Worm (Caenorhabditis elegans) whole organism, L1 larva: ENCODE data around the gene col-174.

ENCODE experiments used
- C16A3.4 ChIP-seq: fragments of 150-350 bp; optimal IDR thresholded peaks from 2 replicates; lab custom pipeline; 2014; ENCODE audit warnings: missing biosample characterization, missing genetic modification characterization
- ama-1 ChIP-seq: fragments of 150-350 bp; optimal IDR thresholded peaks from 2 replicates; lab custom pipeline; 2014
- blmp-1 ChIP-seq: fragments of 150-350 bp; optimal IDR thresholded peaks from 2 replicates; lab custom pipeline; 2014; ENCODE audit warnings: missing biosample characterization, missing genetic modification characterization
- ceh-63 ChIP-seq: fragments of 200-800 bp; sonication (Bioruptor generic); optimal IDR thresholded peaks from 2 replicates; lab custom pipeline; 2018; ENCODE audit warnings: mild to moderate bottlenecking, missing genetic modification characterization, missing compliant biosample characterization
- ceh-88 ChIP-seq: fragments of 200-800 bp; sonication (Bioruptor generic); IDR thresholded peaks from 2 replicates; pipeline ENCODE4 v1.3.6; 2022; ENCODE audit warnings: missing genetic modification characterization, missing compliant biosample characterization
- efl-1 ChIP-seq, 4 experiments: fragments of 150-350 bp; optimal IDR thresholded peaks in 3 of 4; peaks in 1 of 4; 1 replicate in 1 of 4; 2 replicates in 3 of 4; lab custom pipeline; 2014; ENCODE audit warnings: missing biosample characterization in 2 of 4, missing genetic modification characterization in 2 of 4, missing genetic modification reagents in 2 of 4
- elt-3 ChIP-seq, 6 experiments: fragments of 150-350 bp in 1 of 6; sonication (generic microtip); optimal IDR thresholded peaks; 2 replicates each; lab custom pipeline; 2017 to 2018; ENCODE audit warnings: missing biosample characterization in 6 of 6, missing genetic modification characterization in 6 of 6, inconsistent platforms in 1 of 6
- fkh-4 ChIP-seq: sonication (generic microtip); optimal IDR thresholded peaks from 2 replicates; lab custom pipeline; 2016; ENCODE audit warnings: missing compliant biosample characterization, missing genetic modification characterization, borderline replicate concordance
- fkh-8 ChIP-seq: sonication (generic microtip); optimal IDR thresholded peaks from 2 replicates; lab custom pipeline; 2016; ENCODE audit warnings: mild to moderate bottlenecking, missing genetic modification characterization, missing compliant biosample characterization
- fos-1 ChIP-seq: fragments of 150-350 bp; optimal IDR thresholded peaks from 2 replicates; lab custom pipeline; 2014; ENCODE audit warnings: missing biosample characterization, missing genetic modification characterization
- hlh-17 ChIP-seq: fragments of 200-800 bp; sonication (Bioruptor generic); optimal IDR thresholded peaks from 2 replicates; lab custom pipeline; 2018; ENCODE audit warnings: missing genetic modification characterization, mild to moderate bottlenecking, missing compliant biosample characterization, moderate library complexity, borderline replicate concordance
- hlh-4 ChIP-seq: sonication (generic microtip); optimal IDR thresholded peaks from 2 replicates; lab custom pipeline; 2016; ENCODE audit warnings: mild to moderate bottlenecking, missing genetic modification characterization, missing compliant biosample characterization
- lin-13 ChIP-seq: fragments of 150-350 bp; optimal IDR thresholded peaks from 2 replicates; lab custom pipeline; 2014; ENCODE audit warnings: missing biosample characterization, missing genetic modification reagents, missing genetic modification characterization
- lin-15B ChIP-seq: fragments of 150-350 bp; sonication (generic microtip); optimal IDR thresholded peaks from 3 replicates; lab custom pipeline; 2014; ENCODE audit warnings: missing biosample characterization, missing genetic modification characterization
- lsy-2 ChIP-seq, 2 experiments: fragments of 150-350 bp; optimal IDR thresholded peaks; 2 replicates each; lab custom pipeline; 2014; ENCODE audit warnings: missing biosample characterization in 2 of 2, missing genetic modification characterization in 2 of 2
- mdl-1 ChIP-seq, 2 experiments: fragments of 150-350 bp; optimal IDR thresholded peaks; 2 replicates each; lab custom pipeline; 2014 to 2017; ENCODE audit warnings: missing biosample characterization in 2 of 2, missing genetic modification characterization in 2 of 2, inconsistent platforms in 1 of 2
- mef-2 ChIP-seq: fragments of 150-350 bp; optimal IDR thresholded peaks from 2 replicates; lab custom pipeline; 2014; ENCODE audit warnings: missing biosample characterization, missing genetic modification characterization
- nhr-11 ChIP-seq: fragments of 150-350 bp; optimal IDR thresholded peaks from 2 replicates; lab custom pipeline; 2014; ENCODE audit warnings: missing biosample characterization, missing genetic modification characterization
- nhr-12 ChIP-seq: sonication (generic microtip); optimal IDR thresholded peaks from 2 replicates; lab custom pipeline; 2017; ENCODE audit warnings: missing biosample characterization, missing genetic modification characterization
- nhr-19 ChIP-seq: fragments of 200-800 bp; sonication (Bioruptor generic); conservative IDR thresholded peaks from 2 replicates; pipeline ENCODE4 v1.3.6; 2022; ENCODE audit warnings: missing genetic modification characterization, missing compliant biosample characterization
- nhr-20 ChIP-seq: sonication (generic microtip); optimal IDR thresholded peaks from 2 replicates; lab custom pipeline; 2016; ENCODE audit warnings: mild to moderate bottlenecking, missing genetic modification characterization, missing compliant biosample characterization
- nhr-237 ChIP-seq: fragments of 150-350 bp; optimal IDR thresholded peaks from 2 replicates; lab custom pipeline; 2014; ENCODE audit warnings: missing biosample characterization, missing genetic modification characterization
- nhr-28 ChIP-seq: fragments of 150-350 bp; optimal IDR thresholded peaks from 2 replicates; lab custom pipeline; 2014; ENCODE audit warnings: missing biosample characterization, missing genetic modification characterization
- nhr-47 ChIP-seq: sonication (generic microtip); optimal IDR thresholded peaks from 2 replicates; lab custom pipeline; 2016; ENCODE audit warnings: mild to moderate bottlenecking, missing genetic modification characterization, moderate library complexity, missing compliant biosample characterization
- nhr-71 ChIP-seq: sonication (generic microtip); optimal IDR thresholded peaks from 2 replicates; lab custom pipeline; 2016; ENCODE audit warnings: mild to moderate bottlenecking, missing genetic modification characterization, moderate library complexity, missing compliant biosample characterization
- nhr-76 ChIP-seq: sonication (generic microtip); optimal IDR thresholded peaks from 2 replicates; lab custom pipeline; 2017; ENCODE audit warnings: missing biosample characterization, missing genetic modification characterization
- nhr-77 ChIP-seq: fragments of 150-350 bp; optimal IDR thresholded peaks from 2 replicates; lab custom pipeline; 2014; ENCODE audit warnings: missing biosample characterization, missing genetic modification characterization
- nhr-85 ChIP-seq: sonication (generic microtip); peaks from one replicate; lab custom pipeline; 2016; ENCODE audit warnings: missing genetic modification characterization, inconsistent platforms, missing compliant biosample characterization
- pax-3 ChIP-seq: fragments of 200-800 bp; sonication (Bioruptor generic); optimal IDR thresholded peaks from 2 replicates; lab custom pipeline; 2018; ENCODE audit warnings: mild to moderate bottlenecking, missing genetic modification characterization, moderate library complexity, missing compliant biosample characterization
- pqm-1 ChIP-seq: sonication (generic microtip); optimal IDR thresholded peaks from 3 replicates; lab custom pipeline; 2017; ENCODE audit warnings: missing biosample characterization, missing genetic modification characterization
- skn-1 ChIP-seq: fragments of 150-350 bp; optimal IDR thresholded peaks from 2 replicates; lab custom pipeline; 2014; ENCODE audit warnings: missing biosample characterization, missing genetic modification characterization
- tbx-2 ChIP-seq: sonication (generic microtip); optimal IDR thresholded peaks from 2 replicates; lab custom pipeline; 2016; ENCODE audit warnings: missing genetic modification characterization, missing compliant biosample characterization
- unc-30 ChIP-seq: sonication (generic microtip); optimal IDR thresholded peaks from 2 replicates; lab custom pipeline; 2017; ENCODE audit warnings: missing biosample characterization, missing genetic modification characterization
- vab-15 ChIP-seq: sonication (generic microtip); optimal IDR thresholded peaks from 2 replicates; lab custom pipeline; 2017; ENCODE audit warnings: missing genotype, mild to moderate bottlenecking, missing genetic modification characterization, missing compliant biosample characterization
- zag-1 ChIP-seq: fragments of 150-350 bp; optimal IDR thresholded peaks from 2 replicates; lab custom pipeline; 2014; ENCODE audit warnings: missing biosample characterization, missing genetic modification characterization
- ztf-11 ChIP-seq, 2 experiments: sonication (generic microtip); optimal IDR thresholded peaks; 2 replicates each; lab custom pipeline; 2016 to 2017; ENCODE audit warnings: missing genetic modification characterization in 2 of 2, missing biosample characterization in 1 of 2, missing compliant biosample characterization in 1 of 2

The col-174 gene

DNA sequence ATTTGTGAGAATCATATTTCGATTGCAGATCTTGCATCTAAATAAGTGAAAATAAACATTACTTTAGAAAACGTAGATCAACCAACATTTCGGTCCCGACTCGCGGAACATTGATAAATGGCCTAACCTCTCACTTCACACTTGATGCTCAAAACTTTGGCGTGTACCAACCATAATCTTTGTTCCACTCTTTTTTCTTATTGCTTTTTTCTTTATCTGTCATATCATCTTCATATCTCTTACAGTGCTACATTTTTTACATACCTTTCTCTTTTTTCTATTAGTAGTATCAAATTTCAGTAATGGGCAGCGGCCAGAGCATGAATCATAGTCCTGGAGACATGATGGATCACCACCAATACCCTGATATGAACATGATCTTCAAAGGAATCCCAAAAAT lies 21.3 kb upstream of the col-174 start, which contains the start of gene F46C8.3:
TSS of gene F46C8.3 (plus strand) at position 301 of the 400 bp plus-strand sequence.
- TF ChIP-seq efl-1 (optimal IDR thresholded peaks at IDR 0.05; lab: Kevin White, UChicago) (no peak), efl-1 (GFP tag; optimal IDR thresholded peaks at IDR 0.05 in 1 of 2; lab: Kevin White, UChicago) (peak in 1 of 2 experiments; percentile 56), mdl-1 (tag; optimal IDR thresholded peaks at IDR 0.05; lab: Kevin White, UChicago) (no peak)
- TF ChIP-seq, all 84 proteins: peak for 1

DNA sequence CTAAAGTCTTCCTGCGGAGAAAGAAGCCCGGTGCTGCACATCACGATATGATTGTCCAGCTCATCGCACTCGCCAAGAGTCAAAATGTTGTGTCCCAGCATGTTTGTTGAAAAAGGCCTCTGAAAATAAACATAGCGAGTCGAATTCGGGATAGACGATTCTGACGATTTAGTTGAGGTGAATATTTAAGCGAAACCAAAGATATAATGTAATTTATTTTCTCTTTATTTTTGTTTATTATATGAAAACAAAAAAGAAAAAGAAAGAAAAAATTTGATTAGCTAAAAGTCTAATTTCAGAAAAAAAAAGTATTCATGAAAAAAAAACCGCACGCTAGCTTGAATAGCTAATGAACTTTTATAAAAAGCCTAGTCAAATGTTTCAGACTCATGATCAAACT lies 14.0 kb upstream of the col-174 start, which contains the start of gene ceh-14:
TSS of gene ceh-14 (minus strand) at position 101 of the 400 bp plus-strand sequence.
- TF ChIP-seq lin-13 (GFP tag; lab: Kevin White, UChicago) (no peak), lsy-2 (tag; optimal IDR thresholded peaks at IDR 0.05; lab: Kevin White, UChicago) (no peak), pqm-1 (tag; lab: Kevin White, UChicago) (no peak), nhr-77 (tag; lab: Kevin White, UChicago) (no peak), nhr-85 (tag; lab: Kevin White, UChicago) (no peak), vab-15 (tag; lab: Kevin White, UChicago) (no peak), tbx-2 (tag; lab: Kevin White, UChicago) (no peak), nhr-11 (no peak), lin-15B (tag; lab: Kevin White, UChicago) (no peak), pax-3 (tag; lab: Kevin White, UChicago) (no peak), nhr-19 (no peak), ama-1 (lab: Kevin White, UChicago) (no peak), hlh-4 (tag; lab: Kevin White, UChicago) (no peak)

DNA sequence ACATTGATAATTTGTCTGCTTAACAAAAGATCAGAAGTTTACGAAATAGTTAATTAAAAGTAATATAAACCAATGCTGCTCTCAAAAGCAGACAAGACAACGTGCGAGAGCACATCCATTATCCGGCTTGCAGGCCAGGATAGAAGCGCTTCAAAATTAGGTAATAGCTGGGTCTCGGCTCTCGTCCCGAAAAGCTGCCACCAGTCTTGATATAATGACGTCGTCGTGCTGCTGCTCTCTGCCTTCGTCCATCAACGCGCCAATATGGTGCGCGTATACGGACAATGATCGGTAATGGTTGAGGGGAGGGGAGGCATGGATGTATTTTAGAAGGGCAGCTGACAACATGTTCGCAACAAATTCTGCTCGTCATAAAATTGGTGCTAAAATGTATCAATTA lies 12.2 kb upstream of the col-174 start:
- TF ChIP-seq nhr-12 (no peak), ceh-63 (GFP tag; lab: Kevin White, UChicago) (peak; percentile 71), nhr-76 (tag; lab: Kevin White, UChicago) (no peak)
- TF ChIP-seq, all 84 proteins: peak for 1

DNA sequence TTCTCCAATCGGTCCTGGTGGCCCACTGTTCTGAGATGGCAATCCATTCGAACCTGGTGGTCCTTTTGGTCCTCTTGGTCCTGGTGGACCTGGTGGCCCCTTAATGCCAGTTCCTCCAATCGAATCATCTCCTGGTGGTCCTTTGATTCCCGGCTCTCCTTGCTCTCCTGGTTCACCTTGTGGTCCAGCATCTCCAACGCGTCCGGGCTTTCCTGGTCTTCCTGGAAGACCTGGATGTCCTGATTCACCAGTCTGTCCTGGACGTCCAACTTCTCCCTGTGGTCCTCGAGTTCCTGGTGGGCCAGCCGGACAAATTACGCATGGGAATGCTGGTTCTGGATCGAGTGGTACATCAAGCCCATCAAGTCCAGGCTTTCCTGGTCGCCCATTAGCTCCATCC lies 9.7 kb upstream of the col-174 start:
- TF ChIP-seq fkh-8 = no peak
- no peak for TF ChIP-seq fkh-4 (tag; lab: Kevin White, UChicago)
- no peak for TF ChIP-seq ztf-11 (tag; optimal IDR thresholded peaks at IDR 0.05; lab: Kevin White, UChicago)
- TF ChIP-seq nhr-47 = no peak
- no peak for TF ChIP-seq C16A3.4 (tag; lab: Kevin White, UChicago)
- no peak for TF ChIP-seq unc-30 (tag; lab: Kevin White, UChicago)
- TF ChIP-seq fos-1 (tag; lab: Kevin White, UChicago) = no peak
- no peak for TF ChIP-seq ceh-88 (GFP tag; lab: Robert Waterston, UW)
- TF ChIP-seq nhr-71 (tag; lab: Kevin White, UChicago) = no peak
- no peak for TF ChIP-seq nhr-20 (tag; lab: Kevin White, UChicago)
- no peak for TF ChIP-seq nhr-85 (tag; lab: Kevin White, UChicago)
- TF ChIP-seq blmp-1 = no peak
- TF ChIP-seq mef-2 (tag; lab: Kevin White, UChicago) = no peak
- TF ChIP-seq skn-1 = no peak
- no peak for TF ChIP-seq tbx-2 (tag; lab: Kevin White, UChicago)
- TF ChIP-seq ceh-63 (GFP tag; lab: Kevin White, UChicago) = no peak
- TF ChIP-seq, all 84 proteins: peak for 0

DNA sequence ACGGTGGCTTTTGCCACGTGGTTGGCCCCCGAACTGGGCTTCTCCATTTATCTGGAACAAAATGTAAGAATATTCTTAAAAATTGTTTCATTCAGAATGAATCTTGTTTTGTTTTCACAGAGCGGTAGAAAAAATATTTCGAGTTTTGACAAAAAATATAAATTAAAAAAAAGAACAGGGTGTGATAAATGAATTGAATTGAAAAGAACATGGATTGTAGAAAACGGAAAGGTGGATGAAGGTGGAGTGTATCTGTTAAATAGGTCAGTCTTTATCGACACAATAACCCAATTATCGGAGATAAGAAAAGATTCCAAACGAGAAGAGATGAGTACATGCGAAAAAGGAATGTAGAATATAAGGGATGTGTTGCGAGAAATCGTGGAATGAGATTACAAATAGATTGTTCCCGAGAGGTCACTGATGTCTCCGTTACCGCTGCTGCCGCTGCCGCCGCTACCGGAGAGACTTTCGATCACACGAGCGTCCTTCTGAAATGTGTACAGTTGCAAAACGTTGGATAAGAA lies 8.8 kb upstream of the col-174 start, which contains the start of gene dpy-7:
TSS of gene dpy-7 (minus strand) at position 51 of the 527 bp plus-strand sequence.
- TF ChIP-seq elt-3 (tag; optimal IDR thresholded peaks at IDR 0.05; lab: Kevin White, UChicago) (peak in 1 of 6 experiments; percentile 28), nhr-237 (no peak), zag-1 (tag; lab: Kevin White, UChicago) (no peak), fkh-8 (no peak), lin-13 (GFP tag; lab: Kevin White, UChicago) (no peak), nhr-28 (no peak), blmp-1 (peak; percentile 67), hlh-17 (GFP tag; lab: Kevin White, UChicago) (no peak), C16A3.4 (tag; lab: Kevin White, UChicago) (no peak)
